Worm (Caenorhabditis elegans): Measurements from ENCODE around the gene spin-3.

DNA sequence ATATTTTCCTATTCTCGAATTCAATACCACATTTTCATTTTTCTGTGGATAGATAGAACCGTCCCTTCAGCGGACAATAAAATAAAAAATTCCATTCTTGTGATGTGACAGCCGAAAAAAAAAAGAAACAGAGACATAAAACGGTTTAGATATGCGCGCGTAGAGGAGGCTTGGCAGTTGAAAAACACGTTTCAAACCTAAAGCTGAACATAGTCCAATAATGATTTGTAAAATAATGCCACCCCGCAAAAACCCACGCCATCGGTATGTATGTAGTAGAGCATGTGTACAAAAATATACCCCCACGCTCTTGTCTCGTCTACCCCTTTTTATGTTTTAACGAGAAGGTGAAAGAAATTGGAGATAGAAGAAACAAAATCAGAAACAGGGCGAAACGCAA is 21.4 kb upstream of the spin-3 start:
- no peak for TF ChIP-seq pax-3 (tag; optimal IDR thresholded peaks at IDR 0.05)
- TF ChIP-seq unc-62 (GFP tag; optimal IDR thresholded peaks at IDR 0.05) = no peak
- no peak for TF ChIP-seq nhr-237 (tag; optimal IDR thresholded peaks at IDR 0.05)
- no peak for TF ChIP-seq rnt-1 (tag; optimal IDR thresholded peaks at IDR 0.05)
- TF ChIP-seq F16B12.6 (tag; optimal IDR thresholded peaks at IDR 0.05) = no peak
- no peak for TF ChIP-seq sptf-1 (tag; optimal IDR thresholded peaks at IDR 0.05)
- no peak for TF ChIP-seq pqm-1 (tag; optimal IDR thresholded peaks at IDR 0.05)
- no peak for TF ChIP-seq ceh-82 (tag; optimal IDR thresholded peaks at IDR 0.05)
- no peak for TF ChIP-seq mep-1 (tag; optimal IDR thresholded peaks at IDR 0.05)
- no peak for TF ChIP-seq zag-1 (tag; optimal IDR thresholded peaks at IDR 0.05)
